Worm (Caenorhabditis elegans) whole organism, L4 larva: ENCODE data around the gene C06H2.2.

Experiments
- F26F4.8 ChIP-seq: fragments of 200-800 bp; sonication (Bioruptor generic); conservative IDR thresholded peaks from 2 replicates; pipeline ENCODE4 v1.3.6; 2022; ENCODE audit warnings: missing genetic modification characterization, missing compliant biosample characterization
- F49E8.2 ChIP-seq: sonication (generic microtip); optimal IDR thresholded peaks from 2 replicates; lab custom pipeline; 2016; ENCODE audit warnings: missing compliant biosample characterization, mild to moderate bottlenecking, missing genetic modification characterization, borderline replicate concordance
- ZK337.2 ChIP-seq: fragments of 200-800 bp; sonication (Bioruptor generic); IDR thresholded peaks from 2 replicates; pipeline ENCODE4 v1.3.6; 2022; ENCODE audit warnings: missing genetic modification reagents, missing genetic modification characterization, missing compliant biosample characterization
- aha-1 ChIP-seq: fragments of 150-350 bp; peaks from one replicate; lab custom pipeline; 2014; ENCODE audit warnings: missing biosample characterization, missing genetic modification characterization
- aly-2 ChIP-seq: sonication (generic microtip); optimal IDR thresholded peaks from 2 replicates; lab custom pipeline; 2018; ENCODE audit warnings: missing biosample characterization, missing genetic modification characterization
- arid-1 ChIP-seq: fragments of 200-800 bp; sonication (Bioruptor generic); conservative IDR thresholded peaks from 2 replicates; pipeline ENCODE4 v1.3.6; 2022; ENCODE audit warnings: missing genetic modification reagents, missing genetic modification characterization, missing compliant biosample characterization
- attf-4 ChIP-seq: sonication (generic microtip); optimal IDR thresholded peaks from 3 replicates; lab custom pipeline; 2017; ENCODE audit warnings: missing biosample characterization, missing genetic modification characterization
- ceh-20 ChIP-seq: fragments of 200-800 bp; sonication (Bioruptor generic); IDR thresholded peaks from 2 replicates; pipeline ENCODE4 v1.3.6; 2022; ENCODE audit warnings: missing genetic modification reagents, missing genetic modification characterization, missing compliant biosample characterization
- ceh-28 ChIP-seq: fragments of 150-350 bp; optimal IDR thresholded peaks from 2 replicates; lab custom pipeline; 2014; ENCODE audit warnings: missing biosample characterization, missing genetic modification reagents, missing genetic modification characterization
- daf-12 ChIP-seq: fragments of 150-350 bp; optimal IDR thresholded peaks from 2 replicates; lab custom pipeline; 2014; ENCODE audit warnings: missing biosample characterization, missing genetic modification reagents, missing genetic modification characterization
- dpl-1 ChIP-seq: fragments of 150-350 bp; optimal IDR thresholded peaks from 2 replicates; lab custom pipeline; 2014; ENCODE audit warnings: missing biosample characterization, missing genetic modification reagents, missing genetic modification characterization
- duxl-1 ChIP-seq: sonication (generic microtip); optimal IDR thresholded peaks from 2 replicates; lab custom pipeline; 2016; ENCODE audit warnings: mild to moderate bottlenecking, missing genetic modification characterization, moderate library complexity, missing compliant biosample characterization; ENCODE audit not compliant: poor library complexity
- dve-1 ChIP-seq: sonication (generic microtip); optimal IDR thresholded peaks from 2 replicates; lab custom pipeline; 2017; ENCODE audit warnings: antibody characterized with exemption, mild to moderate bottlenecking, missing genetic modification characterization, missing compliant biosample characterization; ENCODE audit not compliant: insufficient read depth
- fkh-10 ChIP-seq: fragments of 150-350 bp; optimal IDR thresholded peaks from 2 replicates; lab custom pipeline; 2014; ENCODE audit warnings: missing biosample characterization, missing genetic modification reagents, missing genetic modification characterization
- fos-1 ChIP-seq: fragments of 150-350 bp; optimal IDR thresholded peaks from 2 replicates; lab custom pipeline; 2014; ENCODE audit warnings: missing biosample characterization, missing genetic modification characterization
- hif-1 ChIP-seq, 2 experiments: sonication (generic microtip); optimal IDR thresholded peaks; 2 replicates each; lab custom pipeline; 2016 to 2017; ENCODE audit warnings: missing compliant biosample characterization in 2 of 2, missing genetic modification characterization in 2 of 2, missing genetic modification reagents in 2 of 2, missing genotype in 2 of 2, mild to moderate bottlenecking in 1 of 2
- hlh-30 ChIP-seq: sonication (generic microtip); optimal IDR thresholded peaks from 2 replicates; lab custom pipeline; 2017; ENCODE audit warnings: antibody characterized with exemption, mild to moderate bottlenecking, missing genetic modification characterization, missing compliant biosample characterization; ENCODE audit not compliant: insufficient read depth
- jun-1 ChIP-seq: fragments of 150-350 bp; optimal IDR thresholded peaks from 2 replicates; lab custom pipeline; 2014; ENCODE audit warnings: missing biosample characterization, missing genetic modification reagents, missing genetic modification characterization
- lin-1 ChIP-seq: fragments of 200-800 bp; sonication (Bioruptor generic); IDR thresholded peaks from 2 replicates; pipeline ENCODE4 v1.3.6; 2022; ENCODE audit warnings: missing genetic modification reagents, missing genetic modification characterization, missing compliant biosample characterization
- lin-15B ChIP-seq: fragments of 150-350 bp; sonication (generic microtip); optimal IDR thresholded peaks from 3 replicates; lab custom pipeline; 2014; ENCODE audit warnings: missing biosample characterization, missing genetic modification characterization
- lin-38 ChIP-seq: fragments of 200-800 bp; sonication (Bioruptor generic); IDR thresholded peaks from 2 replicates; pipeline ENCODE4 v1.3.6; 2022; ENCODE audit warnings: missing genetic modification reagents, missing genetic modification characterization, missing compliant biosample characterization
- lir-3 ChIP-seq: sonication (generic microtip); optimal IDR thresholded peaks from 2 replicates; lab custom pipeline; 2016; ENCODE audit warnings: mild to moderate bottlenecking, missing genetic modification characterization, missing compliant biosample characterization
- lsy-2 ChIP-seq, 2 experiments: fragments of 150-350 bp in 1 of 2; sonication (generic microtip) in 1 of 2; optimal IDR thresholded peaks; 2 replicates each; lab custom pipeline; 2014 to 2017; ENCODE audit warnings: missing biosample characterization in 2 of 2, missing genetic modification characterization in 2 of 2
- madf-9 ChIP-seq: fragments of 200-800 bp; sonication (Bioruptor generic); conservative IDR thresholded peaks from 2 replicates; pipeline ENCODE4 v1.3.6; 2022; ENCODE audit warnings: missing genetic modification reagents, missing genetic modification characterization, missing compliant biosample characterization
- mdl-1 ChIP-seq, 2 experiments: fragments of 150-350 bp in 1 of 2; sonication (generic microtip) in 1 of 2; optimal IDR thresholded peaks; 2 replicates each; lab custom pipeline; 2014 to 2017; ENCODE audit warnings: missing biosample characterization in 2 of 2, missing genetic modification characterization in 2 of 2
- mep-1 ChIP-seq: fragments of 150-350 bp; sonication (generic microtip); optimal IDR thresholded peaks from 3 replicates; lab custom pipeline; 2014; ENCODE audit warnings: missing biosample characterization, missing genetic modification characterization
- mxl-3 ChIP-seq: fragments of 200-800 bp; sonication (Bioruptor generic); optimal IDR thresholded peaks from 2 replicates; lab custom pipeline; 2018; ENCODE audit warnings: mild to moderate bottlenecking, missing genetic modification characterization, missing compliant biosample characterization
- nhr-10 ChIP-seq: fragments of 150-350 bp; optimal IDR thresholded peaks from 2 replicates; lab custom pipeline; 2014; ENCODE audit warnings: missing biosample characterization, missing genetic modification characterization
- nhr-102 ChIP-seq: sonication (generic microtip); optimal IDR thresholded peaks from 2 replicates; lab custom pipeline; 2016; ENCODE audit warnings: mild to moderate bottlenecking, missing genetic modification characterization, moderate library complexity, missing compliant biosample characterization
- nhr-111 ChIP-seq: fragments of 200-800 bp; sonication (Bioruptor generic); optimal IDR thresholded peaks from 2 replicates; lab custom pipeline; 2018; ENCODE audit warnings: mild to moderate bottlenecking, missing genetic modification characterization, missing compliant biosample characterization
- nhr-237 ChIP-seq: sonication (generic microtip); optimal IDR thresholded peaks from 2 replicates; lab custom pipeline; 2017; ENCODE audit warnings: missing biosample characterization, missing genetic modification characterization
- nhr-41 ChIP-seq: fragments of 200-800 bp; sonication (Bioruptor generic); IDR thresholded peaks from 2 replicates; pipeline ENCODE4 v1.3.6; 2022; ENCODE audit warnings: missing genetic modification reagents, missing genetic modification characterization, missing compliant biosample characterization
- nhr-42 ChIP-seq: fragments of 200-800 bp; sonication (Bioruptor generic); IDR thresholded peaks from 2 replicates; pipeline ENCODE4 v1.3.6; 2022; ENCODE audit warnings: missing genetic modification characterization, missing compliant biosample characterization
- nhr-6 ChIP-seq: fragments of 150-350 bp; optimal IDR thresholded peaks from 2 replicates; lab custom pipeline; 2014; ENCODE audit warnings: missing biosample characterization, missing genetic modification characterization
- rbr-2 ChIP-seq: sonication (generic microtip); optimal IDR thresholded peaks from 2 replicates; lab custom pipeline; 2016; ENCODE audit warnings: missing genotype, missing genetic modification characterization, missing compliant biosample characterization
- skn-1 ChIP-seq: fragments of 150-350 bp; optimal IDR thresholded peaks from 2 replicates; lab custom pipeline; 2014; ENCODE audit warnings: missing biosample characterization, missing genetic modification characterization
- snpc-4 ChIP-seq: fragments of 150-350 bp; optimal IDR thresholded peaks from 2 replicates; lab custom pipeline; 2014; ENCODE audit warnings: missing biosample characterization, missing genetic modification characterization
- spr-3 ChIP-seq: fragments of 200-800 bp; sonication (Bioruptor generic); optimal IDR thresholded peaks from 2 replicates; lab custom pipeline; 2018; ENCODE audit warnings: mild to moderate bottlenecking, missing genetic modification characterization, missing compliant biosample characterization
- tag-97 ChIP-seq: fragments of 200-800 bp; sonication (Bioruptor generic); IDR thresholded peaks from 2 replicates; pipeline ENCODE4 v1.3.6; 2022; ENCODE audit warnings: missing genetic modification characterization, missing compliant biosample characterization
- unc-62 ChIP-seq, 3 experiments: fragments of 150-350 bp in 1 of 3; sonication (generic microtip); optimal IDR thresholded peaks in 2 of 3; peaks in 1 of 3; 1 replicate in 1 of 3; 2 replicates in 2 of 3; lab custom pipeline; 2014 to 2017; ENCODE audit warnings: missing biosample characterization in 3 of 3, missing genetic modification characterization in 3 of 3, missing genetic modification reagents in 3 of 3, missing genotype in 1 of 3
- vab-7 ChIP-seq: fragments of 200-800 bp; sonication (Bioruptor generic); IDR thresholded peaks from 2 replicates; pipeline ENCODE4 v1.3.6; 2022; ENCODE audit warnings: missing genetic modification reagents, missing genetic modification characterization, missing compliant biosample characterization
- ztf-11 ChIP-seq: fragments of 150-350 bp; optimal IDR thresholded peaks from 2 replicates; lab custom pipeline; 2014; ENCODE audit warnings: missing biosample characterization, missing genetic modification characterization

The C06H2.2 gene

ce11 chrV:11123817-11124337, 1.1 kb upstream of the C06H2.2 start, which contains the start of the genes atp-5 and lmtr-3 (continued):
- TF ChIP-seq dve-1 (tag; lab: Kevin White, UChicago) (peak; percentile 68), spr-3 (GFP tag; lab: Kevin White, UChicago) (no peak), nhr-6 (peak; percentile 68), snpc-4 (no peak), nhr-237 (tag; lab: Kevin White, UChicago) (no peak), fkh-10 (GFP tag; lab: Kevin White, UChicago) (no peak), hif-1 (tag; optimal IDR thresholded peaks at IDR 0.05; lab: Kevin White, UChicago) (peak in 1 of 2 experiments; percentile 91), nhr-42 (GFP tag; lab: Robert Waterston, UW) (peak; percentile 62; the same call in 1 of the 2 replicates), madf-9 (GFP tag; lab: Robert Waterston, UW) (no peak; the same call in 1 of the 2 replicates), rbr-2 (tag; lab: Kevin White, UChicago) (peak; percentile 57), fos-1 (no peak), duxl-1 (tag; lab: Kevin White, UChicago) (peak; percentile 31), mep-1 (peak; percentile 81), aly-2 (no peak), jun-1 (tag; lab: Kevin White, UChicago) (no peak), nhr-41 (GFP tag; lab: Robert Waterston, UW) (no peak), unc-62 (GFP tag; optimal IDR thresholded peaks at IDR 0.05 in 1 of 2; lab: Kevin White, UChicago) (no peak), unc-62 (tag; optimal IDR thresholded peaks at IDR 0.05; lab: Kevin White, UChicago) (no peak), dpl-1 (peak; percentile 70), vab-7 (GFP tag; lab: Robert Waterston, UW) (no peak; the same call in none of the 2 replicates), lin-1 (no peak), lin-38 (GFP tag; lab: Robert Waterston, UW) (peak; percentile 76)

- TF ChIP-seq lsy-2 (tag; optimal IDR thresholded peaks at IDR 0.05; lab: Kevin White, UChicago) (no peak), lir-3 (tag; lab: Kevin White, UChicago) (no peak), nhr-102 (tag; lab: Kevin White, UChicago) (no peak), mdl-1 (tag; optimal IDR thresholded peaks at IDR 0.05; lab: Kevin White, UChicago) (no peak), skn-1 (tag; lab: Kevin White, UChicago) (no peak), attf-4 (no peak)
Measured at ce11 chrV:11127197-11127596, 2.2 kb downstream of the C06H2.2 start, which contains the start of gene jmjd-5. Gene jmjd-5 (plus strand): TSS chrV:11127497.

- peak; percentile 70 for TF ChIP-seq aha-1 (tag; lab: Kevin White, UChicago)
- no peak for TF ChIP-seq jun-1 (tag; lab: Kevin White, UChicago)
- TF ChIP-seq hlh-30 (tag; lab: Kevin White, UChicago): no peak
Measured at ce11 chrV:11131801-11132200, 6.8 kb downstream of the C06H2.2 start.

ce11 chrV:11133516-11133915, 8.5 kb downstream of the C06H2.2 start:
- TF ChIP-seq nhr-41 (GFP tag; lab: Robert Waterston, UW): no peak
- no peak for TF ChIP-seq dpl-1
- no peak for TF ChIP-seq lin-15B (tag; lab: Kevin White, UChicago)
- TF ChIP-seq F26F4.8: no peak
- no peak for TF ChIP-seq ceh-28
- no peak for TF ChIP-seq skn-1 (tag; lab: Kevin White, UChicago)
- TF ChIP-seq nhr-111 (GFP tag; lab: Kevin White, UChicago): no peak
- TF ChIP-seq mxl-3: no peak
- no peak for TF ChIP-seq madf-9 (GFP tag; lab: Robert Waterston, UW)
- TF ChIP-seq arid-1 (GFP tag; lab: Robert Waterston, UW): no peak
- no peak for TF ChIP-seq nhr-10 (tag; lab: Kevin White, UChicago)
- TF ChIP-seq lin-38 (GFP tag; lab: Robert Waterston, UW): no peak
- no peak for TF ChIP-seq F49E8.2
- no peak for TF ChIP-seq jun-1 (tag; lab: Kevin White, UChicago)
- no peak for TF ChIP-seq tag-97 (GFP tag; lab: Robert Waterston, UW)
- TF ChIP-seq ztf-11 (tag; lab: Kevin White, UChicago): no peak
- no peak for TF ChIP-seq ceh-20
- TF ChIP-seq ZK337.2 (GFP tag; lab: Robert Waterston, UW): no peak
- no peak for TF ChIP-seq daf-12 (tag; lab: Kevin White, UChicago)
